Worm (Caenorhabditis elegans): ENCODE measurements around the gene C35C5.9.

DNA sequence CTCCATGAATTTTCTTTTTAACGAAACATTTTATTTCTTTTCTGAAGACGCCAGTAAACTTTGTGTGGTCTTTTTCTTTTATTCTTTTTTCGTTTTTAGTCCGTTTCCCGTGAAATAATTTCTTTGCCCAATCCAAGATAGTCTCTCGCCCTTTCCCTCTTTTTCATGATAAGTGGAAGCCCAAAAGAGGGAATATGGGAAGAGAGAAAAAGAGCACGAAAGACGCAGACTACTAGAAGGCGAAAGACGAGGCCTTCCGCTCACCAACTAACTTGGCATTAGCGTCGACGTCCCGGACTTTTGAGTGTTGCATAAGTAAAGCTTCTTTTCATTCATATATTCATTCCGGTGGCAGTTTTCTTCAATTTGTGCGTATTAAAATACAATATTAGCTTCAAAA, 16.5 kb downstream of the C35C5.9 start:
- TF ChIP-seq flt-1 (GFP tag; IDR thresholded peaks at IDR 0.05) = no peak
- no peak for TF ChIP-seq ref-1 (GFP tag; conservative IDR thresholded peaks at IDR 0.05)
- no peak for TF ChIP-seq cog-1 (tag; optimal IDR thresholded peaks at IDR 0.05)

Data from whole organism, midembryonic.